Worm (Caenorhabditis elegans): ENCODE data around the gene imp-3.

imp-3 gene

DNA sequence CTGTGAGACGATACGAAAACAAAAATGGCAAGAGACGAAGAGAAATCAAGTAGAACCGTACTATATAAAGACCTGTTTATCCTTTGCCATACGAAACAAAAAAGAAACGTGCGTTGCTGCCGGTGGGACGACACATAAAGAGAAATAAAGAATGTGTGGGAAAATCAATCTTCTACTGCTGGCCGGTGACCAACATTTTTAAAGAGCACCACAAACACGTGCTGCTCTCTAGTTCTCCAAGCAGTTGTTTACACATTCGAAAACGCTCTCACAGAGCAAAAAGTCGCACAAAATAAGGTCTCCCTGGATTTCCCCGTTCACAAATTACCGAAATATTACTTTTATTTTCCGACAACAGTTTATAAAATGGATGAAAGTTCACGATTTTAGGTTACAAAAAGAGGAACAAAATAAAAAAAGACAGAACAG is at the start of gene imp-3:
imp-3 (minus strand) TSS at position 93 of the 429 bp plus-strand sequence.
- TF ChIP-seq aly-2 (tag; optimal IDR thresholded peaks at IDR 0.05) = no peak
- peak; percentile 32 for TF ChIP-seq hmg-11 (tag; optimal IDR thresholded peaks at IDR 0.05)
- no peak for TF ChIP-seq ztf-11 (tag; optimal IDR thresholded peaks at IDR 0.05)
- no peak for TF ChIP-seq ceh-9 (tag; optimal IDR thresholded peaks at IDR 0.05)
- no peak for TF ChIP-seq nhr-67 (tag; optimal IDR thresholded peaks at IDR 0.05)
- TF ChIP-seq lin-39 (tag; optimal IDR thresholded peaks at IDR 0.05) = peak; percentile 70
- peak; percentile 74 for TF ChIP-seq pha-4 (tag; optimal IDR thresholded peaks at IDR 0.05)
- TF ChIP-seq nhr-25 (tag; optimal IDR thresholded peaks at IDR 0.05) = peak; percentile 43
- peak; percentile 48 for TF ChIP-seq elt-2 (tag; optimal IDR thresholded peaks at IDR 0.05)
- no peak for TF ChIP-seq tbx-2 (tag; optimal IDR thresholded peaks at IDR 0.05)
- TF ChIP-seq jun-1 (tag; optimal IDR thresholded peaks at IDR 0.05) = peak; percentile 8
- TF ChIP-seq nhr-12 (tag; optimal IDR thresholded peaks at IDR 0.05) = no peak
- TF ChIP-seq fkh-10 (GFP tag; optimal IDR thresholded peaks at IDR 0.05) = no peak
- TF ChIP-seq nhr-76 (tag; optimal IDR thresholded peaks at IDR 0.05) = no peak
- TF ChIP-seq egl-27 (tag; optimal IDR thresholded peaks at IDR 0.05) = no peak
- no peak for TF ChIP-seq ZK546.5 (tag; optimal IDR thresholded peaks at IDR 0.05)
- TF ChIP-seq lsy-12 (tag; optimal IDR thresholded peaks at IDR 0.05) = peak; percentile 46
- TF ChIP-seq nhr-28 (tag; optimal IDR thresholded peaks at IDR 0.05) = no peak
- no peak for TF ChIP-seq nhr-77 (tag; optimal IDR thresholded peaks at IDR 0.05)
- no peak for TF ChIP-seq nhr-23 (tag; optimal IDR thresholded peaks at IDR 0.05)
- TF ChIP-seq unc-39 (tag; optimal IDR thresholded peaks at IDR 0.05) = no peak
- TF ChIP-seq fos-1 (tag; optimal IDR thresholded peaks at IDR 0.05) = no peak
- peak; percentile 66 for TF ChIP-seq nfya-1 (tag; optimal IDR thresholded peaks at IDR 0.05; ENCODE audit: insufficient read depth)
- TF ChIP-seq eor-1 (tag; optimal IDR thresholded peaks at IDR 0.05) = no peak
- no peak for TF ChIP-seq ceh-28 (tag; optimal IDR thresholded peaks at IDR 0.05)
- TF ChIP-seq fkh-2 (tag; optimal IDR thresholded peaks at IDR 0.05) = no peak
- peak; percentile 16 for TF ChIP-seq nhr-43 (tag; optimal IDR thresholded peaks at IDR 0.05; ENCODE audit: poor library complexity, severe bottlenecking)
- no peak for TF ChIP-seq skn-1 (tag; optimal IDR thresholded peaks at IDR 0.05)
- TF ChIP-seq ama-1 (optimal IDR thresholded peaks at IDR 0.05) = peak; percentile 95
- TF ChIP-seq nhr-237 (tag; optimal IDR thresholded peaks at IDR 0.05) = no peak
- no peak for TF ChIP-seq R02D3.7 (tag; optimal IDR thresholded peaks at IDR 0.05)
- no peak for TF ChIP-seq mml-1 (tag; optimal IDR thresholded peaks at IDR 0.05)
- TF ChIP-seq egl-5 (tag; optimal IDR thresholded peaks at IDR 0.05) = peak; percentile 32
- no peak for TF ChIP-seq sea-2 (GFP tag; optimal IDR thresholded peaks at IDR 0.05)
- TF ChIP-seq lin-15B (tag; optimal IDR thresholded peaks at IDR 0.05) = peak; percentile 41
- peak; percentile 17 for TF ChIP-seq pqm-1 (tag; optimal IDR thresholded peaks at IDR 0.05)
- TF ChIP-seq zag-1 (tag; optimal IDR thresholded peaks at IDR 0.05) = no peak
- no peak for TF ChIP-seq ceh-16 (tag; optimal IDR thresholded peaks at IDR 0.05)
- TF ChIP-seq daf-12 (tag; optimal IDR thresholded peaks at IDR 0.05) = no peak
- no peak for TF ChIP-seq nhr-11 (tag; optimal IDR thresholded peaks at IDR 0.05)
- TF ChIP-seq elt-1 (tag; optimal IDR thresholded peaks at IDR 0.05) = no peak
- no peak for TF ChIP-seq unc-62 (GFP tag; optimal IDR thresholded peaks at IDR 0.05)
- no peak for TF ChIP-seq ceh-82 (tag; optimal IDR thresholded peaks at IDR 0.05)
- TF ChIP-seq snpc-4 (tag; optimal IDR thresholded peaks at IDR 0.05) = no peak
- TF ChIP-seq elt-3 (tag; optimal IDR thresholded peaks at IDR 0.05) = no peak
- TF ChIP-seq ztf-4 (tag; optimal IDR thresholded peaks at IDR 0.05) = peak; percentile 64
- no peak for TF ChIP-seq mdl-1 (tag; optimal IDR thresholded peaks at IDR 0.05)

DNA sequence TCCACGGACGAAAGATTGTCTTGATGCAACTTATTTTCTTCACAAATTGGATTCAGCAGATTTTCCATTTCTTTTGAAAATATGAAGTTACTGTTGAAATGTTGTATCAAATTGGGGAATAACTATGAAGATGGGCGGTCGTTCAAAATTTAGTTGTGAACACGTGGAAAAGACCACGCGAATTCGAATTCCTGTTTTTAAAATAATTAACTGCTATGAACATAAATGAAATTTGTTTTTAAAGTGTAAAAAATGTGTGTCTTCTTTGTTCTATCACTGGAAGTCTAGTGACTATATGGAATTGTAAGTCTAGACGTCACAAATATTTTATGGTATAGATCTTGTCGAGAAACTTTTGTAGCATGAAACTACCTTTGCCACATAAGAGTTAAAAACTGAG is 49.0 kb upstream of the imp-3 start, which contains the start of gene C06A6.7:
C06A6.7 (minus strand) TSS at position 101 of the 400 bp plus-strand sequence.
- no peak for TF ChIP-seq egl-5 (tag; optimal IDR thresholded peaks at IDR 0.05)
- no peak for TF ChIP-seq elt-3 (tag; optimal IDR thresholded peaks at IDR 0.05)
- TF ChIP-seq aly-2 (tag; optimal IDR thresholded peaks at IDR 0.05) = no peak
- no peak for TF ChIP-seq mml-1 (tag; optimal IDR thresholded peaks at IDR 0.05)
- no peak for TF ChIP-seq nhr-28 (tag; optimal IDR thresholded peaks at IDR 0.05)
- no peak for TF ChIP-seq fos-1 (tag; optimal IDR thresholded peaks at IDR 0.05)
- no peak for TF ChIP-seq nhr-23 (tag; optimal IDR thresholded peaks at IDR 0.05)
- TF ChIP-seq tbx-2 (tag; optimal IDR thresholded peaks at IDR 0.05) = no peak
- TF ChIP-seq snpc-4 (tag; optimal IDR thresholded peaks at IDR 0.05) = no peak
- no peak for TF ChIP-seq nhr-12 (tag; optimal IDR thresholded peaks at IDR 0.05)
- no peak for TF ChIP-seq ztf-4 (tag; optimal IDR thresholded peaks at IDR 0.05)
- TF ChIP-seq nfya-1 (tag; optimal IDR thresholded peaks at IDR 0.05; ENCODE audit: insufficient read depth) = no peak
- TF ChIP-seq nhr-76 (tag; optimal IDR thresholded peaks at IDR 0.05) = no peak
- no peak for TF ChIP-seq ceh-82 (tag; optimal IDR thresholded peaks at IDR 0.05)
- TF ChIP-seq ztf-11 (tag; optimal IDR thresholded peaks at IDR 0.05) = no peak
- TF ChIP-seq eor-1 (tag; optimal IDR thresholded peaks at IDR 0.05) = no peak
- TF ChIP-seq mdl-1 (tag; optimal IDR thresholded peaks at IDR 0.05) = no peak
- no peak for TF ChIP-seq nhr-11 (tag; optimal IDR thresholded peaks at IDR 0.05)

All from whole organism, L3 larva.